Fruit fly (Drosophila melanogaster): Measurements from ENCODE around the gene cDIP.

Gene cDIP

dm6 chr3R:21176663-21177145, 15.8 kb upstream of the cDIP start:
- TF ChIP-seq HLH106 (tag; optimal IDR thresholded peaks at IDR 0.05) (no peak), Abd-B (GFP tag; optimal IDR thresholded peaks at IDR 0.05) (no peak), OdsH (GFP tag; optimal IDR thresholded peaks at IDR 0.05) (peak; percentile 45), brk (GFP tag; optimal IDR thresholded peaks at IDR 0.05) (no peak), Vsx2 (GFP tag; optimal IDR thresholded peaks at IDR 0.05; ENCODE audit: partially characterized antibody) (no peak), CG32264 (GFP tag; optimal IDR thresholded peaks at IDR 0.05) (no peak), br (GFP tag; optimal IDR thresholded peaks at IDR 0.05) (no peak), Myc (optimal IDR thresholded peaks at IDR 0.05) (no peak), lola (GFP tag; optimal IDR thresholded peaks at IDR 0.05) (no peak), Hnf4 (GFP tag; optimal IDR thresholded peaks at IDR 0.05) (no peak), pan (optimal IDR thresholded peaks at IDR 0.05) (no peak), Sp1 (GFP tag; optimal IDR thresholded peaks at IDR 0.05) (peak; percentile 3), sv (GFP tag; optimal IDR thresholded peaks at IDR 0.05) (no peak), Dif (GFP tag; optimal IDR thresholded peaks at IDR 0.05; ENCODE audit: partially characterized antibody) (no peak), jim (GFP tag; optimal IDR thresholded peaks at IDR 0.05) (no peak), CrebA (GFP tag; optimal IDR thresholded peaks at IDR 0.05; ENCODE audit: borderline replicate concordance) (no peak), dl (GFP tag; optimal IDR thresholded peaks at IDR 0.05; ENCODE audit: insufficient read depth in 1 of 2, partially characterized antibody in 2 of 2) (no peak), Hr78 (GFP tag; optimal IDR thresholded peaks at IDR 0.05) (no peak), Mio (GFP tag; optimal IDR thresholded peaks at IDR 0.05) (no peak), usp (GFP tag; optimal IDR thresholded peaks at IDR 0.05) (no peak), N (GFP tag; optimal IDR thresholded peaks at IDR 0.05) (no peak), ey (GFP tag; optimal IDR thresholded peaks at IDR 0.05) (no peak), rgr (GFP tag; optimal IDR thresholded peaks at IDR 0.05) (peak; percentile 14), dsf (GFP tag; optimal IDR thresholded peaks at IDR 0.05; ENCODE audit: borderline replicate concordance) (no peak), h (GFP tag; optimal IDR thresholded peaks at IDR 0.05) (peak; percentile 27), CG9705 (GFP tag; optimal IDR thresholded peaks at IDR 0.05) (no peak), Rel (GFP tag; optimal IDR thresholded peaks at IDR 0.05) (no peak), Rel (tag; optimal IDR thresholded peaks at IDR 0.05) (peak; percentile 55), GATAd (GFP tag; optimal IDR thresholded peaks at IDR 0.05) (no peak), dmrt93B (GFP tag; optimal IDR thresholded peaks at IDR 0.05) (no peak), sage (GFP tag; optimal IDR thresholded peaks at IDR 0.05) (no peak), tai (GFP tag; optimal IDR thresholded peaks at IDR 0.05) (no peak), Hr83 (GFP tag; optimal IDR thresholded peaks at IDR 0.05; ENCODE audit: poor library complexity, severe bottlenecking) (peak; percentile 32), Jra (GFP tag; optimal IDR thresholded peaks at IDR 0.05) (no peak), woc (GFP tag; optimal IDR thresholded peaks at IDR 0.05) (no peak), Dfd (GFP tag; optimal IDR thresholded peaks at IDR 0.05) (no peak), fru (GFP tag; optimal IDR thresholded peaks at IDR 0.05) (no peak), foxo (GFP tag; optimal IDR thresholded peaks at IDR 0.05) (peak in 1 of 2 experiments; percentile 22), psq (GFP tag; optimal IDR thresholded peaks at IDR 0.05) (peak; percentile 23)

DNA sequence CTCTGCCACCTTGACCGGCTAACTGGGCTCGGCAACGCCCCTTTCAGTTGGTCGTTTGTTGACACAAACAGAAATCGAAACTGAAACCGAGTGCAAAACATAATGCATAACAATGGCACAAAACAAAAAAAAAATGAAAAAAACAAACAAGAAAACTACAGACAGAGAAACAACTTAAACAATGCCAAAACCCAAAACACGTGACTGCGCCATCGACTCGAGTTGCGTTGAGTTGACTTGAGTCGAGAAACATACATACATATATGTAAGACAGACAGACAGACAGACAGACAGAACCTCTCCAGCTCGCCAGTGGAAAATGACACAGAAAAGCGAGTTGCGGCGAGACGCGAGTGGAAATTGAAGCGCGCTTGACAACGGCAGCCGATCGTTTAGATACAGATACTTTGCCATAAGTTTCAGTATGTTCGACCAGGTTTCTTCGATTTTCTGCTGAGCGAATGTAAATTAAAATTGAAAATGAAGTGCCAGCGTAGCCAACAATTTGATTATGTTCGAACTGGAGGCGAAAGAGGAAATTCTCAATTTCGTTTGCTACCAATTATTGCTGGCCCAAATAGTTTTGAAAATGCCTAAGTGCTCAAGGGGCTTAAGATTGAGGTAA, 8.7 kb upstream of the cDIP start:
- TF ChIP-seq tai (GFP tag; optimal IDR thresholded peaks at IDR 0.05), result no peak
- TF ChIP-seq Vsx2 (GFP tag; optimal IDR thresholded peaks at IDR 0.05; ENCODE audit: partially characterized antibody), result no peak
- no peak for TF ChIP-seq Dfd (GFP tag; optimal IDR thresholded peaks at IDR 0.05)
- TF ChIP-seq Mio (GFP tag; optimal IDR thresholded peaks at IDR 0.05), result no peak
- no peak for TF ChIP-seq HLH106 (tag; optimal IDR thresholded peaks at IDR 0.05)
- TF ChIP-seq CrebA (GFP tag; optimal IDR thresholded peaks at IDR 0.05; ENCODE audit: borderline replicate concordance), result no peak
- TF ChIP-seq Jra (GFP tag; optimal IDR thresholded peaks at IDR 0.05), result no peak
- TF ChIP-seq h (GFP tag; optimal IDR thresholded peaks at IDR 0.05), result no peak
- no peak for TF ChIP-seq usp (GFP tag; optimal IDR thresholded peaks at IDR 0.05)
- no peak for TF ChIP-seq jim (GFP tag; optimal IDR thresholded peaks at IDR 0.05)
- TF ChIP-seq br (GFP tag; optimal IDR thresholded peaks at IDR 0.05), result no peak
- no peak for TF ChIP-seq OdsH (GFP tag; optimal IDR thresholded peaks at IDR 0.05)
- no peak for TF ChIP-seq ey (GFP tag; optimal IDR thresholded peaks at IDR 0.05)
- TF ChIP-seq GATAd (GFP tag; optimal IDR thresholded peaks at IDR 0.05), result no peak
- no peak for TF ChIP-seq CG32264 (GFP tag; optimal IDR thresholded peaks at IDR 0.05)
- TF ChIP-seq dmrt93B (GFP tag; optimal IDR thresholded peaks at IDR 0.05), result no peak
